Fruit fly (Drosophila melanogaster) whole organism, adult: ENCODE data around the gene Bace.

ENCODE experiments used
- CG12768 ChIP-seq: fragments of 200-800 bp; sonication (Bioruptor generic); optimal IDR thresholded peaks from 2 replicates; lab custom pipeline; 2017; ENCODE audit warnings: missing biosample characterization, missing genetic modification characterization, mild to moderate bottlenecking, moderate library complexity, missing genetic modification reagents
- CG14711 ChIP-seq: fragments of 200-800 bp; sonication (Bioruptor generic); optimal IDR thresholded peaks from 2 replicates; lab custom pipeline; 2018; ENCODE audit warnings: missing biosample characterization, mild to moderate bottlenecking, missing genetic modification characterization, moderate library complexity
- CG33017 ChIP-seq: fragments of 200-800 bp; sonication (Bioruptor generic); optimal IDR thresholded peaks from 2 replicates; lab custom pipeline; 2018; ENCODE audit warnings: missing biosample characterization, mild to moderate bottlenecking, missing genetic modification characterization, moderate library complexity
- CG7045 ChIP-seq: fragments of 200-800 bp; sonication (Bioruptor generic); optimal IDR thresholded peaks from 2 replicates; lab custom pipeline; 2017; ENCODE audit warnings: missing biosample characterization, mild to moderate bottlenecking, missing genetic modification characterization
- Clk ChIP-seq: fragments of 200-800 bp; sonication (Bioruptor generic); optimal IDR thresholded peaks from 2 replicates; lab custom pipeline; 2017; ENCODE audit warnings: missing biosample characterization, missing genetic modification characterization
- Mnt ChIP-seq: fragments of 200-800 bp; sonication (Bioruptor generic); optimal IDR thresholded peaks from 2 replicates; lab custom pipeline; 2016; ENCODE audit warnings: missing biosample characterization, mild to moderate bottlenecking, missing genetic modification characterization
- bab1 ChIP-seq: fragments of 200-800 bp; sonication (Bioruptor generic); optimal IDR thresholded peaks from 3 replicates; lab custom pipeline; 2019; ENCODE audit warnings: missing biosample characterization, mild to moderate bottlenecking, missing genetic modification characterization, moderate library complexity
- cic ChIP-seq: fragments of 200-800 bp; sonication (Bioruptor generic); optimal IDR thresholded peaks from 2 replicates; lab custom pipeline; 2017; ENCODE audit warnings: missing biosample characterization, mild to moderate bottlenecking, missing genetic modification characterization, moderate library complexity
- cnc ChIP-seq, 2 experiments: fragments of >200 bp; optimal IDR thresholded peaks; 2 replicates each; lab custom pipeline; 2017
- kay ChIP-seq: fragments of 200-800 bp; sonication (Bioruptor generic); peaks from one replicate; lab custom pipeline; 2016; ENCODE audit warnings: missing biosample characterization, missing genetic modification characterization, borderline replicate concordance
- pad ChIP-seq: fragments of 200-800 bp; sonication (Bioruptor generic); optimal IDR thresholded peaks from 3 replicates; lab custom pipeline; 2017; ENCODE audit warnings: missing biosample characterization, missing genetic modification characterization, mild to moderate bottlenecking, moderate library complexity, missing genetic modification reagents
- toe ChIP-seq: fragments of 200-800 bp; sonication (Bioruptor generic); optimal IDR thresholded peaks from 2 replicates; lab custom pipeline; 2016; ENCODE audit warnings: missing biosample characterization, missing genetic modification characterization

DNA sequence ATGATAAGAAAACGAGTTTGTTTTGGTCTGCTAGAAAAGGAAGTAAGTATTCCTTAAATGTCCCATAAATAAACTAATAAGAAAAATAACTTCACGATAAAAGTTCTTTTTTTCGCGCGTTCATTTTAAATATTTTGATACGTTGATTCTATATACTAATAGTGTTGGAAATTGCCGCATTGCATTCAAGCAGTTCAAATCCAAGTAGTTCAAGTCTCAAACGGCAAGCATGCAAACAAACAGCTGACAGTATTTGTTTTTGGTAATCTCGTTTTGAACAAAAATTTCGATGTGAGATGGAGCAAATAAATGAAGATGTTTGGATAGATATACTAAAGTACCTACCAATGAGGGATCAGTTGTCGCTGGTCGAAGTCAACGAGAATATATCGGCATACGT, 7.4 kb downstream of the Bace start, which contains the start of gene CG13088:
- no peak for TF ChIP-seq CG33017 (tag; lab: Kevin White, UChicago)
- peak; percentile 53 for TF ChIP-seq toe (GFP tag; lab: Kevin White, UChicago)
- TF ChIP-seq pad = peak; percentile 48
- TF ChIP-seq Clk (GFP tag; lab: Kevin White, UChicago) = no peak
- TF ChIP-seq cic (GFP tag; lab: Kevin White, UChicago) = no peak
- TF ChIP-seq cnc (optimal IDR thresholded peaks at IDR 0.05; lab: Kevin White, UChicago) = no peak
- no peak for TF ChIP-seq CG7045
- no peak for TF ChIP-seq kay (GFP tag; lab: Kevin White, UChicago)
- TF ChIP-seq bab1 = peak; percentile 42
- TF ChIP-seq CG12768 (GFP tag; lab: Kevin White, UChicago) = no peak
- TF ChIP-seq CG14711 (tag; lab: Kevin White, UChicago) = peak; percentile 31
- TF ChIP-seq Mnt (GFP tag; lab: Kevin White, UChicago) = peak; percentile 66
